Fruit fly (Drosophila melanogaster) whole organism, embryonic: ENCODE results near the gene yellow-e.

Experiments used
- Atf6 ChIP-seq: fragments of 200-800 bp; sonication (Bioruptor generic); IDR thresholded peaks from 2 replicates; pipeline ENCODE4 v1.3.6; 2022; ENCODE audit warnings: missing biosample characterization, missing genetic modification characterization
- B-H1 ChIP-seq: fragments of 200-800 bp; sonication (Bioruptor generic); IDR thresholded peaks from 3 replicates; pipeline ENCODE4 v1.3.6; 2022; ENCODE audit warnings: missing biosample characterization, missing genetic modification characterization
- B-H2 ChIP-seq: fragments of 200-800 bp; sonication (Bioruptor generic); optimal IDR thresholded peaks from 2 replicates; lab custom pipeline; 2018; ENCODE audit warnings: missing biosample characterization, mild to moderate bottlenecking, missing genetic modification characterization
- BEAF-32 ChIP-seq: fragments of 200-800 bp; sonication (Bioruptor generic); optimal IDR thresholded peaks from 3 replicates; lab custom pipeline; 2017; ENCODE audit warnings: missing biosample characterization, missing genetic modification characterization, mild to moderate bottlenecking, moderate library complexity, missing genetic modification reagents
- Bteb2 ChIP-seq: fragments of 200-800 bp; sonication (Bioruptor generic); optimal IDR thresholded peaks from 2 replicates; lab custom pipeline; 2016; ENCODE audit warnings: missing biosample characterization, missing genetic modification characterization
- CG11093 ChIP-seq: fragments of 200-800 bp; sonication (Bioruptor generic); IDR thresholded peaks from 3 replicates; pipeline ENCODE4 v1.3.6; 2022; ENCODE audit warnings: missing biosample characterization, missing genetic modification characterization
- CG11247 ChIP-seq: fragments of 200-800 bp; sonication (Bioruptor generic); IDR thresholded peaks from 2 replicates; pipeline ENCODE4 v1.3.6; 2022; ENCODE audit warnings: missing biosample characterization, missing genetic modification characterization
- CG12219 ChIP-seq: fragments of 200-800 bp; sonication (Bioruptor generic); optimal IDR thresholded peaks from 3 replicates; lab custom pipeline; 2018; ENCODE audit warnings: missing biosample characterization, mild to moderate bottlenecking, missing genetic modification characterization
- CG12769 ChIP-seq: fragments of 200-800 bp; sonication (Bioruptor generic); optimal IDR thresholded peaks from 2 replicates; lab custom pipeline; 2019; ENCODE audit warnings: missing biosample characterization, mild to moderate bottlenecking, missing genetic modification characterization, moderate library complexity
- CG13287 ChIP-seq: fragments of 200-800 bp; sonication (Bioruptor generic); IDR thresholded peaks from 2 replicates; pipeline ENCODE4 v1.3.6; 2022; ENCODE audit warnings: missing biosample characterization, missing genetic modification characterization; ENCODE audit not compliant: partially characterized antibody
- CG14050 ChIP-seq: fragments of 200-800 bp; sonication (Bioruptor generic); IDR thresholded peaks from 3 replicates; pipeline ENCODE4 v1.3.6; 2022; ENCODE audit warnings: missing biosample characterization, missing genetic modification characterization
- CG15514 ChIP-seq: fragments of 200-800 bp; sonication (Bioruptor generic); optimal IDR thresholded peaks from 3 replicates; lab custom pipeline; 2017; ENCODE audit warnings: missing biosample characterization, missing genetic modification characterization, mild to moderate bottlenecking, moderate library complexity, missing genetic modification reagents
- CG17359 ChIP-seq: fragments of 200-800 bp; sonication (Bioruptor generic); optimal IDR thresholded peaks from 3 replicates; lab custom pipeline; 2018; ENCODE audit warnings: missing biosample characterization, mild to moderate bottlenecking, missing genetic modification characterization, moderate library complexity
- CG17361 ChIP-seq: fragments of 200-800 bp; sonication (Bioruptor generic); IDR thresholded peaks from 3 replicates; pipeline ENCODE4 v1.3.6; 2022; ENCODE audit warnings: missing biosample characterization, missing genetic modification characterization
- CG18262 ChIP-seq: fragments of 200-800 bp; optimal IDR thresholded peaks from 3 replicates; lab custom pipeline; 2019; ENCODE audit warnings: missing biosample characterization, mild to moderate bottlenecking, missing genetic modification characterization, moderate library complexity
- CG18619 ChIP-seq: fragments of 200-800 bp; sonication (Bioruptor generic); optimal IDR thresholded peaks from 3 replicates; lab custom pipeline; 2017; ENCODE audit warnings: missing biosample characterization, mild to moderate bottlenecking, missing genetic modification characterization
- CG2129 ChIP-seq: fragments of 200-800 bp; sonication (Bioruptor generic); IDR thresholded peaks from 2 replicates; pipeline ENCODE4 v1.3.6; 2022; ENCODE audit warnings: missing biosample characterization, missing genetic modification characterization; ENCODE audit not compliant: partially characterized antibody
- CG2678 ChIP-seq: fragments of 200-800 bp; sonication (Bioruptor generic); optimal IDR thresholded peaks from 3 replicates; lab custom pipeline; 2019; ENCODE audit warnings: missing biosample characterization, mild to moderate bottlenecking, missing genetic modification characterization, moderate library complexity
- CG3847 ChIP-seq: fragments of 200-800 bp; sonication (Bioruptor generic); IDR thresholded peaks from 2 replicates; pipeline ENCODE4 v1.3.6; 2022; ENCODE audit warnings: missing biosample characterization, missing genetic modification characterization
- CG4820 ChIP-seq: fragments of 200-800 bp; sonication (Bioruptor generic); optimal IDR thresholded peaks from 3 replicates; lab custom pipeline; 2016; ENCODE audit warnings: missing biosample characterization, missing genetic modification characterization
- CG5180 ChIP-seq: fragments of 200-800 bp; sonication (Bioruptor generic); optimal IDR thresholded peaks from 3 replicates; lab custom pipeline; 2017; ENCODE audit warnings: missing biosample characterization, missing genetic modification characterization, mild to moderate bottlenecking, moderate library complexity, missing genetic modification reagents
- CG6813 ChIP-seq: fragments of 200-800 bp; sonication (Bioruptor generic); optimal IDR thresholded peaks from 2 replicates; lab custom pipeline; 2017; ENCODE audit warnings: missing biosample characterization, missing genetic modification characterization, mild to moderate bottlenecking, moderate library complexity, missing genetic modification reagents
- CG7786 ChIP-seq: fragments of 200-800 bp; sonication (Bioruptor generic); optimal IDR thresholded peaks from 2 replicates; lab custom pipeline; 2016; ENCODE audit warnings: missing biosample characterization, missing genetic modification characterization
- CG7928 ChIP-seq: fragments of 200-800 bp; sonication (Bioruptor generic); optimal IDR thresholded peaks from 2 replicates; lab custom pipeline; 2017; ENCODE audit warnings: missing biosample characterization, mild to moderate bottlenecking, missing genetic modification characterization
- CG8290 ChIP-seq, 3 experiments: fragments of 200-800 bp; sonication (Bioruptor generic); optimal IDR thresholded peaks; 2 replicates each; lab custom pipeline; 2016 to 2019; ENCODE audit warnings: missing biosample characterization in 3 of 3, missing genetic modification characterization in 3 of 3, mild to moderate bottlenecking in 2 of 3, moderate library complexity in 1 of 3
- CG9817 ChIP-seq: fragments of 200-800 bp; sonication (Bioruptor generic); optimal IDR thresholded peaks from 2 replicates; lab custom pipeline; 2018; ENCODE audit warnings: missing biosample characterization, mild to moderate bottlenecking, missing genetic modification characterization, moderate library complexity
- Fer2 ChIP-seq: fragments of 200-800 bp; sonication (Bioruptor generic); optimal IDR thresholded peaks from 2 replicates; lab custom pipeline; 2018; ENCODE audit warnings: missing biosample characterization, mild to moderate bottlenecking, missing genetic modification characterization, moderate library complexity
- Fer3 ChIP-seq: fragments of 200-800 bp; sonication (Bioruptor generic); optimal IDR thresholded peaks from 2 replicates; lab custom pipeline; 2018; ENCODE audit warnings: missing biosample characterization, mild to moderate bottlenecking, missing genetic modification characterization, moderate library complexity
- Gug ChIP-seq: fragments of 200-800 bp; sonication (Bioruptor generic); IDR thresholded peaks from 4 replicates; pipeline ENCODE4 v1.3.6; 2022; ENCODE audit warnings: missing biosample characterization, missing genetic modification characterization
- HLH3B ChIP-seq: fragments of 200-800 bp; sonication (Bioruptor generic); IDR thresholded peaks from 2 replicates; pipeline ENCODE4 v1.3.6; 2022; ENCODE audit warnings: missing biosample characterization, missing genetic modification characterization
- Lpt ChIP-seq: fragments of >200 bp; optimal IDR thresholded peaks from 2 replicates; lab custom pipeline; 2018; ENCODE audit warnings: missing biosample characterization, missing genetic modification characterization
- Nf-YC ChIP-seq: fragments of 200-800 bp; optimal IDR thresholded peaks from 3 replicates; lab custom pipeline; 2019; ENCODE audit warnings: missing biosample characterization, mild to moderate bottlenecking, missing genetic modification characterization, moderate library complexity
- NfI ChIP-seq: fragments of 200-800 bp; sonication (Bioruptor generic); optimal IDR thresholded peaks from 3 replicates; lab custom pipeline; 2018; ENCODE audit warnings: missing biosample characterization, mild to moderate bottlenecking, missing genetic modification characterization, moderate library complexity
- Oli ChIP-seq: fragments of 200-800 bp; sonication (Bioruptor generic); optimal IDR thresholded peaks from 2 replicates; lab custom pipeline; 2018; ENCODE audit warnings: missing biosample characterization, mild to moderate bottlenecking, missing genetic modification characterization, moderate library complexity
- Taf1 ChIP-seq: fragments of 200-800 bp; sonication (Bioruptor generic); IDR thresholded peaks from 2 replicates; pipeline ENCODE4 v1.3.6; 2022; ENCODE audit warnings: missing biosample characterization, missing genetic modification characterization
- Usf ChIP-seq: fragments of 200-800 bp; sonication (Bioruptor generic); optimal IDR thresholded peaks from 2 replicates; lab custom pipeline; 2017; ENCODE audit warnings: missing genotype, missing biosample characterization, missing genetic modification characterization
- chm ChIP-seq: fragments of 200-800 bp; sonication (Bioruptor generic); IDR thresholded peaks from 2 replicates; pipeline ENCODE4 v1.3.6; 2022; ENCODE audit warnings: missing biosample characterization, missing genetic modification characterization
- crc ChIP-seq: fragments of 200-800 bp; sonication (Bioruptor generic); optimal IDR thresholded peaks from 2 replicates; lab custom pipeline; 2016; ENCODE audit warnings: missing biosample characterization, missing genetic modification characterization
- da ChIP-seq: fragments of 200-800 bp; sonication (Bioruptor generic); optimal IDR thresholded peaks from 2 replicates; lab custom pipeline; 2016; ENCODE audit warnings: missing biosample characterization, missing genetic modification characterization
- dati ChIP-seq: fragments of 200-800 bp; sonication (Bioruptor generic); IDR thresholded peaks from 2 replicates; pipeline ENCODE4 v1.3.6; 2022; ENCODE audit warnings: missing biosample characterization, missing genetic modification characterization
- gcm2 ChIP-seq: fragments of 200-800 bp; sonication (Bioruptor generic); optimal IDR thresholded peaks from 2 replicates; lab custom pipeline; 2016; ENCODE audit warnings: missing biosample characterization, missing genetic modification characterization
- gem ChIP-seq: fragments of 200-800 bp; sonication (Bioruptor generic); optimal IDR thresholded peaks from 2 replicates; lab custom pipeline; 2019; ENCODE audit warnings: missing biosample characterization, mild to moderate bottlenecking, missing genetic modification characterization, moderate library complexity
- klu ChIP-seq: fragments of 200-800 bp; sonication (Bioruptor generic); IDR thresholded peaks from 2 replicates; pipeline ENCODE4 v1.3.6; 2022; ENCODE audit warnings: missing biosample characterization, missing genetic modification characterization
- pros ChIP-seq: fragments of 200-800 bp; sonication (Bioruptor generic); optimal IDR thresholded peaks from 3 replicates; lab custom pipeline; 2019; ENCODE audit warnings: missing biosample characterization, mild to moderate bottlenecking, missing genetic modification characterization, moderate library complexity
- row ChIP-seq: fragments of 200-800 bp; sonication (Bioruptor generic); IDR thresholded peaks from 3 replicates; pipeline ENCODE4 v1.3.6; 2022; ENCODE audit warnings: missing biosample characterization, missing genetic modification characterization
- scrt ChIP-seq: fragments of 200-800 bp; sonication (Bioruptor generic); optimal IDR thresholded peaks from 2 replicates; lab custom pipeline; 2018; ENCODE audit warnings: missing biosample characterization, mild to moderate bottlenecking, missing genetic modification characterization, moderate library complexity
- sob ChIP-seq: fragments of 200-800 bp; sonication (Bioruptor generic); IDR thresholded peaks from 2 replicates; pipeline ENCODE4 v1.3.6; 2022; ENCODE audit warnings: missing biosample characterization, missing genetic modification characterization
- toy ChIP-seq: fragments of 200-800 bp; sonication (Bioruptor generic); IDR thresholded peaks from 2 replicates; pipeline ENCODE4 v1.3.6; 2022; ENCODE audit warnings: missing biosample characterization, missing genetic modification characterization
- wek ChIP-seq: fragments of 200-800 bp; sonication (Bioruptor generic); optimal IDR thresholded peaks from 3 replicates; lab custom pipeline; 2018; ENCODE audit warnings: missing biosample characterization, mild to moderate bottlenecking, missing genetic modification characterization, moderate library complexity
- wor ChIP-seq: fragments of 200-800 bp; sonication (Bioruptor generic); IDR thresholded peaks from 2 replicates; pipeline ENCODE4 v1.3.6; 2022; ENCODE audit warnings: missing biosample characterization, missing genetic modification characterization

The yellow-e gene

DNA sequence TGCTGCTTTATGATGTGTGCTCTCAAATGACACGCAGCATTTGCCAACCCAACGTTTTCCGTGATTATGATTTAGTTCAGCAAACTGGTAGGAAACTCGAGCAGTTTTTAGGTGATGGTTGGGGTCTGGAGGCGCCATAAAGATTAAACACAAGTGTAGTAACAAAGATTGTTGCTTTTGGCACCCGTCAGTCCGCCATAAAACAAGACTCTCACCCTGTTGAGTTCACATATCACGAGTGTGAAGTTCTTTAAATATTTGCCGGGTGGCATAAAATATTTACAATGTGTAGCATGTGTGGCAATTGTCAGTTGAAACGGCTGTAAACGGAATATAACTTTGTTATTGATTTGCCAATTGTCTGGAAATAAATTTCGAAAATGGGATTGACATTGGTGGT lies 26.6 kb upstream of the yellow-e start (continued):
- TF ChIP-seq CG18262 (peak; percentile 16), CG9817 (peak; percentile 0), CG4820 (GFP tag; lab: Kevin White, UChicago) (no peak), HLH3B (GFP tag; lab: Robert Waterston, UW) (no peak), gcm2 (GFP tag; lab: Kevin White, UChicago) (no peak), CG2129 (no peak), CG2678 (tag; lab: Kevin White, UChicago) (peak; percentile 73), NfI (GFP tag; lab: Kevin White, UChicago) (peak; percentile 8), Oli (tag; lab: Kevin White, UChicago) (peak; percentile 31), Fer3 (tag; lab: Kevin White, UChicago) (peak; percentile 24), CG3847 (0 out of 2 replicates have a peak, but pooled peaks have one; percentile 11), Usf (GFP tag; lab: Kevin White, UChicago) (no peak), chm (GFP tag; lab: Robert Waterston, UW) (0 out of 2 replicates have a peak, but pooled peaks have one; percentile 33), crc (GFP tag; lab: Kevin White, UChicago) (peak; percentile 3), pros (GFP tag; lab: Kevin White, UChicago) (no peak), CG7928 (GFP tag; lab: Kevin White, UChicago) (no peak), CG17359 (peak; percentile 18), Lpt (GFP tag; lab: Kevin White, UChicago) (no peak), CG5180 (GFP tag; lab: Kevin White, UChicago) (no peak), CG8290 (GFP tag; optimal IDR thresholded peaks at IDR 0.05; lab: Kevin White, UChicago) (no peak), CG8290 (tag; optimal IDR thresholded peaks at IDR 0.05; lab: Kevin White, UChicago) (peak in 1 of 2 experiments; percentile 59), wor (GFP tag; lab: Robert Waterston, UW) (no peak), CG6813 (GFP tag; lab: Kevin White, UChicago) (peak; percentile 14), CG18619 (peak; percentile 15), Taf1 (GFP tag; lab: Robert Waterston, UW) (no peak), CG11247 (GFP tag; lab: Robert Waterston, UW) (no peak), CG12219 (GFP tag; lab: Kevin White, UChicago) (peak; percentile 20), Fer2 (tag; lab: Kevin White, UChicago) (peak; percentile 9), CG11093 (GFP tag; lab: Robert Waterston, UW) (no peak), Atf6 (GFP tag; lab: Robert Waterston, UW) (0 out of 2 replicates have a peak, but pooled peaks have one; percentile 11), B-H1 (GFP tag; lab: Robert Waterston, UW) (no peak), dati (GFP tag; lab: Robert Waterston, UW) (no peak), Bteb2 (GFP tag; lab: Kevin White, UChicago) (no peak), CG14050 (GFP tag; lab: Robert Waterston, UW) (no peak), CG12769 (peak; percentile 19), CG15514 (GFP tag; lab: Kevin White, UChicago) (peak; percentile 12), gem (tag; lab: Kevin White, UChicago) (peak; percentile 35), sob (peak; percentile 36; the same call in 1 of the 2 replicates), row (GFP tag; lab: Robert Waterston, UW) (no peak), Gug (GFP tag; lab: Robert Waterston, UW) (no peak), Nf-YC (tag; lab: Kevin White, UChicago) (peak; percentile 17), klu (no peak), BEAF-32 (GFP tag; lab: Kevin White, UChicago) (no peak), scrt (GFP tag; lab: Kevin White, UChicago) (peak; percentile 1), da (GFP tag; lab: Kevin White, UChicago) (no peak), CG17361 (GFP tag; lab: Robert Waterston, UW) (peak; percentile 36; the same call in 1 of the 3 replicates), CG13287 (no peak), CG7786 (no peak), wek (GFP tag; lab: Kevin White, UChicago) (peak; percentile 21), B-H2 (peak; percentile 17), toy (no peak)
